Fruit fly (Drosophila melanogaster) whole organism, embryonic: Measurements from ENCODE around the gene Scr.

ENCODE experiments used
- Adf1 ChIP-seq: fragments of 200-800 bp; sonication (Bioruptor generic); IDR thresholded peaks from 2 replicates; pipeline ENCODE4 v1.3.6; 2022; ENCODE audit warnings: missing biosample characterization, missing genetic modification characterization
- Aef1 ChIP-seq: fragments of 200-800 bp; sonication (Bioruptor generic); IDR thresholded peaks from 3 replicates; pipeline ENCODE4 v1.3.6; 2022; ENCODE audit warnings: missing biosample characterization, missing genetic modification characterization
- Blimp-1 ChIP-seq: fragments of 200-800 bp; sonication (Bioruptor generic); optimal IDR thresholded peaks from 3 replicates; lab custom pipeline; 2018; ENCODE audit warnings: missing biosample characterization, missing genetic modification characterization, mild to moderate bottlenecking, moderate library complexity, missing genetic modification reagents
- CG10321 ChIP-seq: fragments of 200-800 bp; sonication (Bioruptor generic); IDR thresholded peaks from 2 replicates; pipeline ENCODE4 v1.3.6; 2022; ENCODE audit warnings: missing biosample characterization, missing genetic modification characterization
- CG11504 ChIP-seq: fragments of 200-800 bp; sonication (Bioruptor generic); optimal IDR thresholded peaks from 3 replicates; lab custom pipeline; 2019; ENCODE audit warnings: missing biosample characterization, mild to moderate bottlenecking, missing genetic modification characterization, moderate library complexity
- CG1233 ChIP-seq: fragments of 200-800 bp; sonication (Bioruptor generic); optimal IDR thresholded peaks from 4 replicates; lab custom pipeline; 2018; ENCODE audit warnings: missing biosample characterization, mild to moderate bottlenecking, missing genetic modification characterization
- CG12769 ChIP-seq: fragments of 200-800 bp; sonication (Bioruptor generic); optimal IDR thresholded peaks from 2 replicates; lab custom pipeline; 2019; ENCODE audit warnings: missing biosample characterization, mild to moderate bottlenecking, missing genetic modification characterization, moderate library complexity
- CG17568 ChIP-seq: fragments of 200-800 bp; sonication (Bioruptor generic); optimal IDR thresholded peaks from 2 replicates; lab custom pipeline; 2018; ENCODE audit warnings: missing biosample characterization, mild to moderate bottlenecking, missing genetic modification characterization, moderate library complexity
- CG18011 ChIP-seq: fragments of 200-800 bp; sonication (Bioruptor generic); optimal IDR thresholded peaks from 2 replicates; lab custom pipeline; 2017; ENCODE audit warnings: missing biosample characterization, missing genetic modification characterization, mild to moderate bottlenecking, moderate library complexity, missing genotype
- CG1832 ChIP-seq: fragments of 200-800 bp; sonication (Bioruptor generic); optimal IDR thresholded peaks from 2 replicates; lab custom pipeline; 2017; ENCODE audit warnings: missing biosample characterization, mild to moderate bottlenecking, missing genetic modification characterization, inconsistent platforms
- CG32772 ChIP-seq: fragments of 200-800 bp; sonication (Bioruptor generic); IDR thresholded peaks from 2 replicates; pipeline ENCODE4 v1.3.6; 2022; ENCODE audit warnings: missing biosample characterization, missing genetic modification characterization
- CG34422 ChIP-seq: fragments of 200-800 bp; sonication (Bioruptor generic); IDR thresholded peaks from 3 replicates; pipeline ENCODE4 v1.3.6; 2022; ENCODE audit warnings: missing biosample characterization, missing genetic modification characterization
- CG7745 ChIP-seq: fragments of 200-800 bp; sonication (Bioruptor generic); optimal IDR thresholded peaks from 2 replicates; lab custom pipeline; 2018; ENCODE audit warnings: missing biosample characterization, mild to moderate bottlenecking, missing genetic modification characterization, moderate library complexity
- CG8478 ChIP-seq: fragments of >200 bp; optimal IDR thresholded peaks from 2 replicates; lab custom pipeline; 2018
- CoRest ChIP-seq: fragments of 200-800 bp; sonication (Bioruptor generic); optimal IDR thresholded peaks from 3 replicates; lab custom pipeline; 2018; ENCODE audit warnings: missing biosample characterization, mild to moderate bottlenecking, missing genetic modification characterization, moderate library complexity
- CrebB ChIP-seq: fragments of 200-800 bp; sonication (Bioruptor generic); optimal IDR thresholded peaks from 3 replicates; lab custom pipeline; 2018; ENCODE audit warnings: missing biosample characterization, mild to moderate bottlenecking, missing genetic modification characterization
- Deaf1 ChIP-seq: fragments of 200-800 bp; optimal IDR thresholded peaks from 3 replicates; lab custom pipeline; 2019; ENCODE audit warnings: missing biosample characterization, mild to moderate bottlenecking, missing genetic modification characterization, moderate library complexity
- Dp ChIP-seq: fragments of 200-800 bp; sonication (Bioruptor generic); optimal IDR thresholded peaks from 2 replicates; lab custom pipeline; 2018; ENCODE audit warnings: missing biosample characterization, mild to moderate bottlenecking, missing genetic modification characterization, moderate library complexity
- Ets65A ChIP-seq: fragments of 200-800 bp; sonication (Bioruptor generic); peaks from one replicate; lab custom pipeline; 2016; ENCODE audit warnings: missing biosample characterization, missing genetic modification characterization
- Hey ChIP-seq: fragments of 200-800 bp; sonication (Bioruptor generic); optimal IDR thresholded peaks from 3 replicates; lab custom pipeline; 2018; ENCODE audit warnings: missing biosample characterization, mild to moderate bottlenecking, missing genetic modification characterization
- Hmr ChIP-seq: fragments of 200-800 bp; sonication (Bioruptor generic); optimal IDR thresholded peaks from 3 replicates; lab custom pipeline; 2017; ENCODE audit warnings: mild to moderate bottlenecking, missing biosample characterization, missing genetic modification reagents, missing genetic modification characterization
- Jarid2 ChIP-seq: fragments of 200-800 bp; sonication (Bioruptor generic); optimal IDR thresholded peaks from 3 replicates; lab custom pipeline; 2017; ENCODE audit warnings: mild to moderate bottlenecking, missing biosample characterization, missing genetic modification reagents, missing genetic modification characterization
- NC2β ChIP-seq: fragments of 200-800 bp; sonication (Bioruptor generic); optimal IDR thresholded peaks from 2 replicates; lab custom pipeline; 2016; ENCODE audit warnings: missing biosample characterization, missing genetic modification characterization
- Nf-YB ChIP-seq: fragments of 200-800 bp; sonication (Bioruptor generic); optimal IDR thresholded peaks from 3 replicates; lab custom pipeline; 2019; ENCODE audit warnings: missing biosample characterization, mild to moderate bottlenecking, missing genetic modification characterization, moderate library complexity
- Nf-YC ChIP-seq: fragments of 200-800 bp; optimal IDR thresholded peaks from 3 replicates; lab custom pipeline; 2019; ENCODE audit warnings: missing biosample characterization, mild to moderate bottlenecking, missing genetic modification characterization, moderate library complexity
- Scr ChIP-seq: fragments of 200-800 bp; sonication (Bioruptor generic); IDR thresholded peaks from 2 replicates; pipeline ENCODE4 v1.3.6; 2022; ENCODE audit warnings: missing biosample characterization, missing genetic modification characterization; ENCODE audit not compliant: partially characterized antibody
- Trl ChIP-seq, 3 experiments: fragments of >200 bp in 2 of 3; fragments of 200-800 bp in 1 of 3; sonication (Bioruptor generic) in 1 of 3; optimal IDR thresholded peaks; 2 replicates in 1 of 3; 3 replicates in 2 of 3; lab custom pipeline; 2016 to 2017; ENCODE audit warnings: missing biosample characterization in 1 of 3, missing genetic modification characterization in 1 of 3
- bbx ChIP-seq: fragments of 200-800 bp; sonication (Bioruptor generic); IDR thresholded peaks from 2 replicates; pipeline ENCODE4 v1.3.6; 2022; ENCODE audit warnings: missing biosample characterization, missing genetic modification characterization; ENCODE audit not compliant: partially characterized antibody
- cad ChIP-seq: fragments of >200 bp; optimal IDR thresholded peaks from 2 replicates; lab custom pipeline; 2017; ENCODE audit warnings: missing biosample characterization, missing genetic modification characterization
- cg ChIP-seq: fragments of 200-800 bp; sonication (Bioruptor generic); optimal IDR thresholded peaks from 3 replicates; lab custom pipeline; 2019; ENCODE audit warnings: missing biosample characterization, mild to moderate bottlenecking, missing genetic modification characterization, moderate library complexity
- ewg ChIP-seq: fragments of 200-800 bp; sonication (Bioruptor generic); optimal IDR thresholded peaks from 3 replicates; lab custom pipeline; 2017; ENCODE audit warnings: mild to moderate bottlenecking, missing biosample characterization, missing genetic modification reagents, missing genetic modification characterization
- hb ChIP-seq: fragments of 200-800 bp; sonication (Bioruptor generic); IDR thresholded peaks from 3 replicates; pipeline ENCODE4 v1.3.6; 2022; ENCODE audit warnings: missing biosample characterization, missing genetic modification characterization; ENCODE audit not compliant: partially characterized antibody
- insv ChIP-seq, 2 experiments: fragments of 200-800 bp; sonication (Bioruptor generic); optimal IDR thresholded peaks; 3 replicates each; lab custom pipeline; 2016 to 2018; ENCODE audit warnings: missing biosample characterization in 2 of 2, missing genetic modification characterization in 2 of 2
- kni ChIP-seq: fragments of 200-800 bp; sonication (Bioruptor generic); optimal IDR thresholded peaks from 3 replicates; lab custom pipeline; 2017; ENCODE audit warnings: mild to moderate bottlenecking, missing biosample characterization, missing genetic modification reagents, missing genetic modification characterization
- lmd ChIP-seq: fragments of 200-800 bp; sonication (Bioruptor generic); IDR thresholded peaks from 2 replicates; pipeline ENCODE4 v1.3.6; 2022; ENCODE audit warnings: missing biosample characterization, missing genetic modification characterization
- pros ChIP-seq: fragments of 200-800 bp; sonication (Bioruptor generic); optimal IDR thresholded peaks from 3 replicates; lab custom pipeline; 2019; ENCODE audit warnings: missing biosample characterization, mild to moderate bottlenecking, missing genetic modification characterization, moderate library complexity
- scrt ChIP-seq: fragments of 200-800 bp; sonication (Bioruptor generic); optimal IDR thresholded peaks from 2 replicates; lab custom pipeline; 2018; ENCODE audit warnings: missing biosample characterization, mild to moderate bottlenecking, missing genetic modification characterization, moderate library complexity
- sd ChIP-seq: fragments of 200-800 bp; sonication (Bioruptor generic); optimal IDR thresholded peaks from 3 replicates; lab custom pipeline; 2018; ENCODE audit warnings: missing biosample characterization, mild to moderate bottlenecking, missing genetic modification characterization, moderate library complexity
- sens ChIP-seq: fragments of 200-800 bp; sonication (Bioruptor generic); peaks from one replicate; lab custom pipeline; 2016; ENCODE audit warnings: missing biosample characterization, missing genetic modification characterization
- seq ChIP-seq: fragments of 200-800 bp; sonication (Bioruptor generic); IDR thresholded peaks from 2 replicates; pipeline ENCODE4 v1.3.6; 2022; ENCODE audit warnings: missing biosample characterization, missing genetic modification characterization
- shn ChIP-seq: fragments of 200-800 bp; sonication (Bioruptor generic); optimal IDR thresholded peaks from 3 replicates; lab custom pipeline; 2016; ENCODE audit warnings: missing biosample characterization, missing genetic modification characterization
- stc ChIP-seq: fragments of 200-800 bp; sonication (Bioruptor generic); IDR thresholded peaks from 2 replicates; pipeline ENCODE4 v1.3.6; 2022; ENCODE audit warnings: missing biosample characterization, missing genetic modification characterization
- tin ChIP-seq: fragments of 200-800 bp; sonication (Bioruptor generic); optimal IDR thresholded peaks from 3 replicates; lab custom pipeline; 2016; ENCODE audit warnings: missing biosample characterization, missing genetic modification characterization
- tll ChIP-seq, 2 experiments: fragments of 200-800 bp in 1 of 2; fragments of >200 bp in 1 of 2; sonication (Bioruptor generic) in 1 of 2; optimal IDR thresholded peaks; 2 replicates each; lab custom pipeline; 2017 to 2019; ENCODE audit warnings: missing biosample characterization in 2 of 2, missing genetic modification characterization in 2 of 2, mild to moderate bottlenecking in 1 of 2, moderate library complexity in 1 of 2
- vnd ChIP-seq: fragments of 200-800 bp; sonication (Bioruptor generic); IDR thresholded peaks from 3 replicates; pipeline ENCODE4 v1.3.6; 2022; ENCODE audit warnings: missing biosample characterization, missing genetic modification characterization; ENCODE audit not compliant: partially characterized antibody
- vvl ChIP-seq: fragments of 200-800 bp; sonication (Bioruptor generic); IDR thresholded peaks from 2 replicates; pipeline ENCODE4 v1.3.6; 2022; ENCODE audit warnings: missing biosample characterization, missing genetic modification characterization
- wor ChIP-seq: fragments of 200-800 bp; sonication (Bioruptor generic); IDR thresholded peaks from 2 replicates; pipeline ENCODE4 v1.3.6; 2022; ENCODE audit warnings: missing biosample characterization, missing genetic modification characterization
- z ChIP-seq: fragments of 200-800 bp; sonication (Bioruptor generic); IDR thresholded peaks from 3 replicates; pipeline ENCODE4 v1.3.6; 2022; ENCODE audit warnings: missing biosample characterization, missing genetic modification characterization

Scr gene

DNA sequence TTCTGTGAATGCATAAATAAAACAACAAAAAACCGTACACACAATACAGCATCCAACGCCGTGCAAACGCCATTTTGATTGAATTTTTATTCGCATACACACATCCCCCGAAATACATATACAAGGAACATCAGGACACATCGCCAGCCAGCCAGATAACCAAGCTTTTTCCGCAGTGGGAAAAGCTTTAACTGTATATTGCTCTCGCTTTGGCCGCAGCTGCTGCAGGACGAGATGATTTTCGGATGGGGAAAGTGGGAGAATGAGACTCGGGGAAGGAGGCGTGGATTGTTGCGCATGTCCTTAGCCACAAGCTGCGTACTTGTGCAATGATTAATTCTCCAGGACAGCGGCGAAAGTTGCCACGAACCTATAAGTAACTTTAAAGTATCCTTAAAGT, 3.2 kb upstream of the Scr start:
- no peak for TF ChIP-seq lmd (GFP tag; lab: Robert Waterston, UW)
- no peak for TF ChIP-seq CG32772
- no peak for TF ChIP-seq CG7745 (tag; lab: Kevin White, UChicago)
- TF ChIP-seq CG10321 (GFP tag; lab: Robert Waterston, UW): peak; percentile 80
- peak; percentile 81 for TF ChIP-seq Nf-YB
- TF ChIP-seq Nf-YC (tag; lab: Kevin White, UChicago): peak; percentile 78
- no peak for TF ChIP-seq bbx (GFP tag; lab: Robert Waterston, UW)
- no peak for TF ChIP-seq shn (GFP tag; lab: Kevin White, UChicago)
- TF ChIP-seq wor: no peak
- TF ChIP-seq ewg: peak; percentile 78
- no peak for TF ChIP-seq stc (GFP tag; lab: Robert Waterston, UW)
- no peak for TF ChIP-seq Blimp-1 (GFP tag; lab: Kevin White, UChicago)
- TF ChIP-seq scrt (GFP tag; lab: Kevin White, UChicago): no peak
- peak; percentile 70 for TF ChIP-seq Ets65A

DNA sequence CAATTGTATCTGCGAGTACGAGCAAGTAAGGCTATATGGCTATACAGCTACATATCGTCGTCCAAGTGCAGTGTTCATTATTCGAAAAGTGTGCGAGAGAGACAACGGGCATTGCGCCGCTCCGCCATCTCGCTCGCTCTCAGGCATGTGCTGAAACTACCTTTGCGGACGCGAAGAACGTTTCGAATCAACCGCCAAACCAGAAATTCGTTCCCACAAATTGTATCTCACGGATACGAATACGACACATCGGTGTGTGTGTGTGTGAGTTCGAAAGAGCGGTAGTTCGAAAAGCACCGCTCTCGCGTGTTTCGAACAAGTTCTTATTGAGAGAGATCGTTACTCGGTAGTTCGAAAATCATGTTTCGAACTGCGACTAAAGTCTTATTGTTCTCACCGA, 1.2 kb downstream of the Scr start:
- TF ChIP-seq sd (tag; lab: Kevin White, UChicago): no peak
- no peak for TF ChIP-seq tin (GFP tag; lab: Kevin White, UChicago)
- TF ChIP-seq Nf-YB: peak; percentile 97
- TF ChIP-seq CG17568 (GFP tag; lab: Kevin White, UChicago): no peak
- TF ChIP-seq Dp (GFP tag; lab: Kevin White, UChicago): peak; percentile 38
- peak; percentile 43; the same call in 1 of the 2 replicates for TF ChIP-seq vvl (GFP tag; lab: Robert Waterston, UW)
- no peak for TF ChIP-seq Aef1 (GFP tag; lab: Robert Waterston, UW)
- no peak for TF ChIP-seq vnd (GFP tag; lab: Robert Waterston, UW)
- peak; percentile 72 to 74 for TF ChIP-seq Trl (optimal IDR thresholded peaks at IDR 0.05; lab: Kevin White, UChicago)
- no peak for TF ChIP-seq Trl (GFP tag; optimal IDR thresholded peaks at IDR 0.05; lab: Kevin White, UChicago)
- peak; percentile 65 for TF ChIP-seq ewg
- TF ChIP-seq Jarid2 (GFP tag; lab: Kevin White, UChicago): peak; percentile 40
- peak; percentile 96 for TF ChIP-seq CG10321 (GFP tag; lab: Robert Waterston, UW)
- no peak for TF ChIP-seq CrebB (tag; lab: Kevin White, UChicago)
- no peak for TF ChIP-seq CG18011 (GFP tag; lab: Kevin White, UChicago)
- peak; percentile 1 for TF ChIP-seq CG11504 (tag; lab: Kevin White, UChicago)
- peak; percentile 38 for TF ChIP-seq pros (GFP tag; lab: Kevin White, UChicago)
- TF ChIP-seq tll (GFP tag; optimal IDR thresholded peaks at IDR 0.05; lab: Kevin White, UChicago): peak in 1 of 2 experiments; percentile 0
- TF ChIP-seq insv (GFP tag; optimal IDR thresholded peaks at IDR 0.05; lab: Kevin White, UChicago): peak in 1 of 2 experiments; percentile 10
- TF ChIP-seq Deaf1 (tag; lab: Kevin White, UChicago): peak; percentile 61
- TF ChIP-seq sens (GFP tag; lab: Kevin White, UChicago): peak; percentile 41
- no peak for TF ChIP-seq CG34422
- TF ChIP-seq CoRest: peak; percentile 57
- no peak for TF ChIP-seq Hey
- TF ChIP-seq kni (GFP tag; lab: Kevin White, UChicago): peak; percentile 71
- TF ChIP-seq cg (GFP tag; lab: Kevin White, UChicago): peak; percentile 98
- no peak for TF ChIP-seq CG1233 (GFP tag; lab: Kevin White, UChicago)
- peak; percentile 58 for TF ChIP-seq CG12769 (tag; lab: Kevin White, UChicago)
- TF ChIP-seq z: peak; percentile 32; the same call in 1 of the 3 replicates
- no peak for TF ChIP-seq hb
- TF ChIP-seq NC2β (GFP tag; lab: Kevin White, UChicago): no peak
- TF ChIP-seq CG1832 (GFP tag; lab: Kevin White, UChicago): peak; percentile 93
- no peak for TF ChIP-seq Hmr (GFP tag; lab: Kevin White, UChicago)
- peak; percentile 28; the same call in 1 of the 2 replicates for TF ChIP-seq seq
- peak; percentile 96 for TF ChIP-seq CG8478 (lab: Kevin White, UChicago)
- TF ChIP-seq cad (GFP tag; lab: Kevin White, UChicago): no peak
- TF ChIP-seq Adf1: peak; percentile 38; the same call in 1 of the 2 replicates
- peak; percentile 51; the same call in 1 of the 2 replicates for TF ChIP-seq Scr (GFP tag; lab: Robert Waterston, UW)
